Fruit fly (Drosophila melanogaster) S2 (cell line): ENCODE data around the gene CG11498.

Source experiments
- CG8478 ChIP-seq: fragments of >200 bp; optimal IDR thresholded peaks from 2 replicates; lab custom pipeline; 2018
- CTCF ChIP-seq, 2 experiments: fragments of >200 bp; optimal IDR thresholded peaks; 2 replicates each; lab custom pipeline; 2018

- TF ChIP-seq CTCF (optimal IDR thresholded peaks at IDR 0.05; lab: Kevin White, UChicago) = no peak
- TF ChIP-seq CG8478 (lab: Kevin White, UChicago) = no peak
Measured at dm6 chr3R:30191462-30191874, 31.2 kb upstream of the CG11498 start.
